Fruit fly (Drosophila melanogaster) whole organism, embryonic: ENCODE measurements around the gene LManV.

Experiments used
- Aef1 ChIP-seq: fragments of 200-800 bp; sonication (Bioruptor generic); IDR thresholded peaks from 3 replicates; pipeline ENCODE4 v1.3.6; 2022; ENCODE audit warnings: missing biosample characterization, missing genetic modification characterization
- CG10209 ChIP-seq: fragments of 200-800 bp; sonication (Bioruptor generic); optimal IDR thresholded peaks from 3 replicates; lab custom pipeline; 2017; ENCODE audit warnings: missing biosample characterization, mild to moderate bottlenecking, missing genetic modification characterization, missing genetic modification reagents
- CG10267 ChIP-seq: fragments of 200-800 bp; sonication (Bioruptor generic); optimal IDR thresholded peaks from 2 replicates; lab custom pipeline; 2018; ENCODE audit warnings: missing biosample characterization, mild to moderate bottlenecking, missing genetic modification characterization, moderate library complexity
- CG10431 ChIP-seq: fragments of 200-800 bp; sonication (Bioruptor generic); optimal IDR thresholded peaks from 3 replicates; lab custom pipeline; 2018; ENCODE audit warnings: missing biosample characterization, mild to moderate bottlenecking, missing genetic modification characterization
- CG11398 ChIP-seq: fragments of 200-800 bp; sonication (Bioruptor generic); optimal IDR thresholded peaks from 2 replicates; lab custom pipeline; 2016; ENCODE audit warnings: missing biosample characterization, missing genetic modification characterization
- CG12236 ChIP-seq: fragments of 200-800 bp; sonication (Bioruptor generic); optimal IDR thresholded peaks from 2 replicates; lab custom pipeline; 2016; ENCODE audit warnings: missing biosample characterization, missing genetic modification characterization
- CG12391 ChIP-seq: fragments of 200-800 bp; sonication (Bioruptor generic); optimal IDR thresholded peaks from 3 replicates; lab custom pipeline; 2018; ENCODE audit warnings: missing biosample characterization, mild to moderate bottlenecking, missing genetic modification characterization, moderate library complexity
- CG15073 ChIP-seq: fragments of 200-800 bp; sonication (Bioruptor generic); optimal IDR thresholded peaks from 2 replicates; lab custom pipeline; 2016; ENCODE audit warnings: missing biosample characterization, missing genetic modification characterization
- CG15514 ChIP-seq: fragments of 200-800 bp; sonication (Bioruptor generic); optimal IDR thresholded peaks from 3 replicates; lab custom pipeline; 2017; ENCODE audit warnings: missing biosample characterization, missing genetic modification characterization, mild to moderate bottlenecking, moderate library complexity, missing genetic modification reagents
- CG16815 ChIP-seq: fragments of 200-800 bp; sonication (Bioruptor generic); optimal IDR thresholded peaks from 3 replicates; lab custom pipeline; 2017; ENCODE audit warnings: missing biosample characterization, mild to moderate bottlenecking, missing genetic modification characterization
- CG17328 ChIP-seq: fragments of 200-800 bp; sonication (Bioruptor generic); IDR thresholded peaks from 2 replicates; pipeline ENCODE4 v1.3.6; 2022; ENCODE audit warnings: missing biosample characterization, missing genetic modification characterization
- CG3407 ChIP-seq: fragments of 200-800 bp; sonication (Bioruptor generic); optimal IDR thresholded peaks from 2 replicates; lab custom pipeline; 2018; ENCODE audit warnings: missing biosample characterization, mild to moderate bottlenecking, missing genetic modification characterization
- CG42726 ChIP-seq: fragments of 200-800 bp; sonication (Bioruptor generic); IDR thresholded peaks from 2 replicates; pipeline ENCODE4 v1.3.6; 2022; ENCODE audit warnings: missing biosample characterization, missing genetic modification characterization; ENCODE audit not compliant: partially characterized antibody
- CG4617 ChIP-seq: fragments of 200-800 bp; sonication (Bioruptor generic); optimal IDR thresholded peaks from 3 replicates; lab custom pipeline; 2016; ENCODE audit warnings: missing biosample characterization, missing genetic modification characterization, borderline replicate concordance
- CG7839 ChIP-seq: fragments of 200-800 bp; sonication (Bioruptor generic); optimal IDR thresholded peaks from 3 replicates; lab custom pipeline; 2018; ENCODE audit warnings: missing biosample characterization, mild to moderate bottlenecking, missing genetic modification characterization, moderate library complexity
- D ChIP-seq, 2 experiments: fragments of 200-800 bp in 1 of 2; fragments of >200 bp in 1 of 2; sonication (Bioruptor generic) in 1 of 2; optimal IDR thresholded peaks; 2 replicates in 1 of 2; 3 replicates in 1 of 2; lab custom pipeline; 2017; ENCODE audit warnings: mild to moderate bottlenecking in 1 of 2, missing biosample characterization in 1 of 2, missing genetic modification characterization in 1 of 2, missing genetic modification reagents in 1 of 2
- Gsc ChIP-seq: fragments of 200-800 bp; sonication (Bioruptor generic); IDR thresholded peaks from 2 replicates; pipeline ENCODE4 v1.3.6; 2022; ENCODE audit warnings: missing biosample characterization, missing genetic modification characterization
- Hey ChIP-seq: fragments of 200-800 bp; sonication (Bioruptor generic); optimal IDR thresholded peaks from 3 replicates; lab custom pipeline; 2018; ENCODE audit warnings: missing biosample characterization, mild to moderate bottlenecking, missing genetic modification characterization
- Hmr ChIP-seq: fragments of 200-800 bp; sonication (Bioruptor generic); optimal IDR thresholded peaks from 3 replicates; lab custom pipeline; 2017; ENCODE audit warnings: mild to moderate bottlenecking, missing biosample characterization, missing genetic modification reagents, missing genetic modification characterization
- MBD-R2 ChIP-seq: fragments of 200-800 bp; sonication (Bioruptor generic); IDR thresholded peaks from 2 replicates; pipeline ENCODE4 v1.3.6; 2022; ENCODE audit warnings: missing biosample characterization, missing genetic modification characterization
- Nf-YC ChIP-seq: fragments of 200-800 bp; optimal IDR thresholded peaks from 3 replicates; lab custom pipeline; 2019; ENCODE audit warnings: missing biosample characterization, mild to moderate bottlenecking, missing genetic modification characterization, moderate library complexity
- Ssrp ChIP-seq: fragments of 200-800 bp; sonication (Bioruptor generic); optimal IDR thresholded peaks from 2 replicates; lab custom pipeline; 2018; ENCODE audit warnings: missing biosample characterization, mild to moderate bottlenecking, missing genetic modification characterization, moderate library complexity
- Stat92E ChIP-seq, 3 experiments: fragments of >200 bp in 2 of 3; fragments of 200-800 bp in 1 of 3; sonication (Bioruptor generic) in 1 of 3; optimal IDR thresholded peaks; 2 replicates each; lab custom pipeline; 2017 to 2019; ENCODE audit warnings: missing biosample characterization in 3 of 3, missing genetic modification characterization in 3 of 3, mild to moderate bottlenecking in 1 of 3, moderate library complexity in 1 of 3
- abd-A ChIP-seq: fragments of 200-800 bp; sonication (Bioruptor generic); optimal IDR thresholded peaks from 3 replicates; lab custom pipeline; 2019; ENCODE audit warnings: missing biosample characterization, mild to moderate bottlenecking, missing genetic modification characterization, moderate library complexity
- aop ChIP-seq: fragments of 200-800 bp; sonication (Bioruptor generic); IDR thresholded peaks from 2 replicates; pipeline ENCODE4 v1.3.6; 2022; ENCODE audit warnings: missing biosample characterization, missing genetic modification characterization
- br ChIP-seq: fragments of >200 bp; optimal IDR thresholded peaks from 2 replicates; lab custom pipeline; 2017
- cad ChIP-seq: fragments of >200 bp; optimal IDR thresholded peaks from 2 replicates; lab custom pipeline; 2017; ENCODE audit warnings: missing biosample characterization, missing genetic modification characterization
- chn ChIP-seq: fragments of 200-800 bp; sonication (Bioruptor generic); optimal IDR thresholded peaks from 2 replicates; lab custom pipeline; 2016; ENCODE audit warnings: missing biosample characterization, missing genetic modification characterization
- crol ChIP-seq: fragments of 200-800 bp; sonication (Bioruptor generic); IDR thresholded peaks from 2 replicates; pipeline ENCODE4 v1.3.6; 2022; ENCODE audit warnings: missing biosample characterization, missing genetic modification characterization
- crp ChIP-seq, 2 experiments: fragments of 200-800 bp; sonication (Bioruptor generic); optimal IDR thresholded peaks; 2 replicates in 1 of 2; 3 replicates in 1 of 2; lab custom pipeline; 2017; ENCODE audit warnings: missing biosample characterization in 2 of 2, missing genetic modification characterization in 2 of 2, mild to moderate bottlenecking in 1 of 2, moderate library complexity in 1 of 2
- da ChIP-seq: fragments of 200-800 bp; sonication (Bioruptor generic); optimal IDR thresholded peaks from 2 replicates; lab custom pipeline; 2016; ENCODE audit warnings: missing biosample characterization, missing genetic modification characterization
- dati ChIP-seq: fragments of 200-800 bp; sonication (Bioruptor generic); IDR thresholded peaks from 2 replicates; pipeline ENCODE4 v1.3.6; 2022; ENCODE audit warnings: missing biosample characterization, missing genetic modification characterization
- disco-r ChIP-seq: fragments of 200-800 bp; sonication (Bioruptor generic); optimal IDR thresholded peaks from 2 replicates; lab custom pipeline; 2016; ENCODE audit warnings: missing biosample characterization, missing genetic modification characterization
- ems ChIP-seq: fragments of 200-800 bp; sonication (Bioruptor generic); optimal IDR thresholded peaks from 3 replicates; lab custom pipeline; 2016; ENCODE audit warnings: missing biosample characterization, missing genetic modification characterization
- ewg ChIP-seq: fragments of 200-800 bp; sonication (Bioruptor generic); optimal IDR thresholded peaks from 3 replicates; lab custom pipeline; 2017; ENCODE audit warnings: mild to moderate bottlenecking, missing biosample characterization, missing genetic modification reagents, missing genetic modification characterization
- gce ChIP-seq: fragments of 200-800 bp; sonication (Bioruptor generic); IDR thresholded peaks from 3 replicates; pipeline ENCODE4 v1.3.6; 2022; ENCODE audit warnings: missing biosample characterization, missing genetic modification characterization
- jigr1 ChIP-seq: fragments of 200-800 bp; sonication (Bioruptor generic); IDR thresholded peaks from 3 replicates; pipeline ENCODE4 v1.3.6; 2022; ENCODE audit warnings: missing biosample characterization, missing genetic modification characterization
- ken ChIP-seq: fragments of 200-800 bp; sonication (Bioruptor generic); IDR thresholded peaks from 3 replicates; pipeline ENCODE4 v1.3.6; 2022; ENCODE audit warnings: missing biosample characterization, missing genetic modification characterization
- lab ChIP-seq: fragments of 200-800 bp; sonication (Bioruptor generic); optimal IDR thresholded peaks from 3 replicates; lab custom pipeline; 2017; ENCODE audit warnings: missing biosample characterization, missing genetic modification characterization, mild to moderate bottlenecking, moderate library complexity, missing genetic modification reagents
- lola ChIP-seq, 3 experiments: fragments of >200 bp in 2 of 3; fragments of 200-800 bp in 1 of 3; sonication (Bioruptor generic) in 1 of 3; optimal IDR thresholded peaks; 2 replicates each; lab custom pipeline; 2017 to 2019; ENCODE audit warnings: missing biosample characterization in 3 of 3, missing genetic modification characterization in 3 of 3, mild to moderate bottlenecking in 1 of 3, moderate library complexity in 1 of 3
- oc ChIP-seq: fragments of 200-800 bp; sonication (Bioruptor generic); optimal IDR thresholded peaks from 2 replicates; lab custom pipeline; 2018; ENCODE audit warnings: missing biosample characterization, mild to moderate bottlenecking, missing genetic modification characterization, moderate library complexity
- pita ChIP-seq: fragments of 200-800 bp; sonication (Bioruptor generic); optimal IDR thresholded peaks from 2 replicates; lab custom pipeline; 2017; ENCODE audit warnings: missing biosample characterization, mild to moderate bottlenecking, missing genetic modification characterization
- sens-2 ChIP-seq: fragments of 200-800 bp; sonication (Bioruptor generic); IDR thresholded peaks from 2 replicates; pipeline ENCODE4 v1.3.6; 2022; ENCODE audit warnings: missing biosample characterization, missing genetic modification characterization
- tgo ChIP-seq: fragments of 200-800 bp; sonication (Bioruptor generic); IDR thresholded peaks from 3 replicates; pipeline ENCODE4 v1.3.6; 2022; ENCODE audit warnings: missing biosample characterization, missing genetic modification characterization
- tio ChIP-seq: fragments of 200-800 bp; sonication (Bioruptor generic); optimal IDR thresholded peaks from 2 replicates; lab custom pipeline; 2017; ENCODE audit warnings: missing biosample characterization, missing genetic modification characterization, inconsistent platforms
- tna ChIP-seq: fragments of 200-800 bp; sonication (Bioruptor generic); IDR thresholded peaks from 2 replicates; pipeline ENCODE4 v1.3.6; 2022; ENCODE audit warnings: missing biosample characterization, missing genetic modification characterization; ENCODE audit not compliant: partially characterized antibody
- zen2 ChIP-seq: fragments of 200-800 bp; sonication (Bioruptor generic); IDR thresholded peaks from 3 replicates; pipeline ENCODE4 v1.3.6; 2022; ENCODE audit warnings: missing biosample characterization, missing genetic modification characterization; ENCODE audit not compliant: partially characterized antibody

Gene LManV

dm6 chr2L:8809812-8810211 lies 33.7 kb upstream of the LManV start (continued):
- TF ChIP-seq CG4617 (GFP tag; lab: Kevin White, UChicago) (no peak), oc (peak; percentile 81), D (optimal IDR thresholded peaks at IDR 0.05; lab: Kevin White, UChicago) (peak; percentile 59), D (GFP tag; optimal IDR thresholded peaks at IDR 0.05; lab: Kevin White, UChicago) (no peak)

dm6 chr2L:8804128-8804527 lies 28.1 kb upstream of the LManV start:
- no peak for TF ChIP-seq dati
- no peak for TF ChIP-seq disco-r (GFP tag; lab: Kevin White, UChicago)
- peak; percentile 97 for TF ChIP-seq Hey (tag; lab: Kevin White, UChicago)
- no peak for TF ChIP-seq ewg (GFP tag; lab: Kevin White, UChicago)
- TF ChIP-seq CG15514 (GFP tag; lab: Kevin White, UChicago) = no peak
- TF ChIP-seq tgo = no peak

dm6 chr2L:8799009-8799408 lies 22.9 kb upstream of the LManV start:
- TF ChIP-seq Ssrp (no peak), sens-2 (GFP tag; lab: Robert Waterston, UW) (no peak), CG15073 (no peak), tio (GFP tag; lab: Kevin White, UChicago) (no peak), crol (GFP tag; lab: Robert Waterston, UW) (peak; percentile 71), chn (GFP tag; lab: Kevin White, UChicago) (no peak), ems (GFP tag; lab: Kevin White, UChicago) (no peak), pita (GFP tag; lab: Kevin White, UChicago) (no peak), aop (GFP tag; lab: Robert Waterston, UW) (no peak), ewg (GFP tag; lab: Kevin White, UChicago) (peak; percentile 44), CG16815 (GFP tag; lab: Kevin White, UChicago) (no peak), cad (GFP tag; lab: Kevin White, UChicago) (no peak), Aef1 (no peak), CG17328 (GFP tag; lab: Robert Waterston, UW) (no peak), CG10209 (GFP tag; lab: Kevin White, UChicago) (no peak), CG10431 (no peak), Gsc (0 out of 2 replicates have a peak, but pooled peaks have one; percentile 21), lab (GFP tag; lab: Kevin White, UChicago) (no peak), ken (GFP tag; lab: Robert Waterston, UW) (no peak), CG11398 (GFP tag; lab: Kevin White, UChicago) (no peak), CG12236 (GFP tag; lab: Kevin White, UChicago) (no peak), tna (GFP tag; lab: Robert Waterston, UW) (no peak), Hmr (no peak), br (lab: Kevin White, UChicago) (no peak), jigr1 (GFP tag; lab: Robert Waterston, UW) (no peak), CG3407 (GFP tag; lab: Kevin White, UChicago) (no peak), Hey (tag; lab: Kevin White, UChicago) (peak; percentile 18), gce (GFP tag; lab: Robert Waterston, UW) (no peak), CG7839 (tag; lab: Kevin White, UChicago) (no peak), Nf-YC (tag; lab: Kevin White, UChicago) (peak; percentile 93), MBD-R2 (GFP tag; lab: Robert Waterston, UW) (no peak), zen2 (GFP tag; lab: Robert Waterston, UW) (no peak), CG12391 (no peak), da (GFP tag; lab: Kevin White, UChicago) (no peak), Stat92E (GFP tag; optimal IDR thresholded peaks at IDR 0.05; lab: Kevin White, UChicago) (no peak), CG42726 (GFP tag; lab: Robert Waterston, UW) (0 out of 2 replicates have a peak, but pooled peaks have one; percentile 28), abd-A (peak; percentile 68), crp (GFP tag; optimal IDR thresholded peaks at IDR 0.05; lab: Kevin White, UChicago) (no peak), lola (GFP tag; optimal IDR thresholded peaks at IDR 0.05; lab: Kevin White, UChicago) (no peak), CG10267 (no peak)
